Fruit fly (Drosophila melanogaster) whole organism, wandering third instar larva: Measurements from ENCODE around the gene CG7943.

ENCODE experiments used
- Abd-B ChIP-seq: fragments of >200 bp; optimal IDR thresholded peaks from 2 replicates; lab custom pipeline; 2017; ENCODE audit warnings: missing biosample characterization, missing genetic modification characterization
- CG32264 ChIP-seq: fragments of 200-800 bp; sonication (Bioruptor generic); optimal IDR thresholded peaks from 2 replicates; lab custom pipeline; 2016; ENCODE audit warnings: missing biosample characterization, missing genetic modification characterization
- CG9705 ChIP-seq: fragments of 200-800 bp; sonication (Bioruptor generic); optimal IDR thresholded peaks from 2 replicates; lab custom pipeline; 2018; ENCODE audit warnings: missing biosample characterization, mild to moderate bottlenecking, missing genetic modification characterization
- CrebA ChIP-seq: fragments of 200-800 bp; sonication (Bioruptor generic); optimal IDR thresholded peaks from 2 replicates; lab custom pipeline; 2016; ENCODE audit warnings: missing biosample characterization, mild to moderate bottlenecking, missing genetic modification characterization, borderline replicate concordance
- Dfd ChIP-seq: fragments of >200 bp; optimal IDR thresholded peaks from 2 replicates; lab custom pipeline; 2017; ENCODE audit warnings: missing biosample characterization, missing genetic modification characterization
- Dif ChIP-seq: fragments of 200-275, 200-300 bp; sonication (Bioruptor generic); optimal IDR thresholded peaks from 2 replicates; lab custom pipeline; 2018; ENCODE audit warnings: missing biosample characterization, missing genetic modification characterization; ENCODE audit not compliant: partially characterized antibody
- GATAd ChIP-seq: sonication (Bioruptor generic); optimal IDR thresholded peaks from 2 replicates; lab custom pipeline; 2016; ENCODE audit warnings: missing biosample characterization, missing genetic modification characterization
- HLH106 ChIP-seq: fragments of 200-800 bp; optimal IDR thresholded peaks from 3 replicates; lab custom pipeline; 2019; ENCODE audit warnings: missing biosample characterization, mild to moderate bottlenecking, missing genetic modification characterization, moderate library complexity
- Hnf4 ChIP-seq: fragments of 200-800 bp; sonication (Bioruptor generic); optimal IDR thresholded peaks from 2 replicates; lab custom pipeline; 2016; ENCODE audit warnings: missing biosample characterization, mild to moderate bottlenecking, missing genetic modification characterization
- Hr78 ChIP-seq: fragments of >200 bp; optimal IDR thresholded peaks from 2 replicates; lab custom pipeline; 2017; ENCODE audit warnings: missing biosample characterization, missing genetic modification characterization
- Hr83 ChIP-seq: fragments of 200-300 bp; sonication (Bioruptor generic); optimal IDR thresholded peaks from 2 replicates; lab custom pipeline; 2016; ENCODE audit warnings: missing biosample characterization, mild to moderate bottlenecking, missing genetic modification characterization, moderate library complexity; ENCODE audit not compliant: poor library complexity, severe bottlenecking
- Jra ChIP-seq: sonication (Bioruptor generic); optimal IDR thresholded peaks from 2 replicates; lab custom pipeline; 2016; ENCODE audit warnings: missing biosample characterization, missing genetic modification characterization
- Mio ChIP-seq: sonication (Bioruptor generic); optimal IDR thresholded peaks from 2 replicates; lab custom pipeline; 2016; ENCODE audit warnings: missing biosample characterization, missing genetic modification characterization
- Myc ChIP-seq: fragments of >200 bp; optimal IDR thresholded peaks from 2 replicates; lab custom pipeline; 2017
- N ChIP-seq: fragments of >200 bp; optimal IDR thresholded peaks from 2 replicates; lab custom pipeline; 2018; ENCODE audit warnings: missing biosample characterization, missing external identifiers, missing genetic modification characterization
- OdsH ChIP-seq: fragments of 200-800 bp; sonication (Bioruptor generic); optimal IDR thresholded peaks from 2 replicates; lab custom pipeline; 2016; ENCODE audit warnings: missing biosample characterization, mild to moderate bottlenecking, missing genetic modification characterization
- Rel ChIP-seq, 2 experiments: fragments of 200-800 bp; sonication (Bioruptor generic) in 1 of 2; optimal IDR thresholded peaks; 2 replicates in 1 of 2; 3 replicates in 1 of 2; lab custom pipeline; 2016 to 2019; ENCODE audit warnings: mild to moderate bottlenecking in 2 of 2, missing biosample characterization in 2 of 2, missing genetic modification characterization in 2 of 2, moderate library complexity in 1 of 2
- Sp1 ChIP-seq: fragments of 200-800 bp; sonication (Bioruptor generic); optimal IDR thresholded peaks from 3 replicates; lab custom pipeline; 2019; ENCODE audit warnings: missing biosample characterization, mild to moderate bottlenecking, missing genetic modification characterization, moderate library complexity
- Vsx2 ChIP-seq: fragments of 200-300, 225-300 bp; sonication (Bioruptor generic); optimal IDR thresholded peaks from 2 replicates; lab custom pipeline; 2018; ENCODE audit warnings: missing biosample characterization, missing genetic modification characterization; ENCODE audit not compliant: partially characterized antibody
- br ChIP-seq: fragments of 200-800 bp; sonication (Bioruptor generic); optimal IDR thresholded peaks from 2 replicates; lab custom pipeline; 2016; ENCODE audit warnings: missing biosample characterization, missing genetic modification characterization
- brk ChIP-seq: fragments of 200-800 bp; sonication (Bioruptor generic); optimal IDR thresholded peaks from 2 replicates; lab custom pipeline; 2016; ENCODE audit warnings: missing biosample characterization, mild to moderate bottlenecking, missing genetic modification characterization
- dl ChIP-seq, 2 experiments: fragments of 175-275, 200-275 bp in 1 of 2; fragments of 200-275 bp in 1 of 2; sonication (Bioruptor generic); optimal IDR thresholded peaks; lab custom pipeline; 2018; ENCODE audit warnings: mild to moderate bottlenecking in 2 of 2, missing biosample characterization in 2 of 2, missing genetic modification characterization in 2 of 2, moderate library complexity in 2 of 2; ENCODE audit not compliant: partially characterized antibody in 2 of 2, insufficient read depth in 1 of 2
- dmrt93B ChIP-seq: fragments of 200-800 bp; sonication (Bioruptor generic); optimal IDR thresholded peaks from 2 replicates; lab custom pipeline; 2018; ENCODE audit warnings: missing biosample characterization, mild to moderate bottlenecking, missing genetic modification characterization
- dsf ChIP-seq: sonication (Bioruptor generic); optimal IDR thresholded peaks from 2 replicates; lab custom pipeline; 2016; ENCODE audit warnings: missing biosample characterization, missing genetic modification characterization, borderline replicate concordance
- ey ChIP-seq: fragments of 200-800 bp; sonication (Bioruptor generic); optimal IDR thresholded peaks from 2 replicates; lab custom pipeline; 2016; ENCODE audit warnings: missing biosample characterization, missing genetic modification characterization
- foxo ChIP-seq, 2 experiments: fragments of 200-800 bp; sonication (Bioruptor generic); optimal IDR thresholded peaks; 2 replicates in 1 of 2; 3 replicates in 1 of 2; lab custom pipeline; 2016 to 2017; ENCODE audit warnings: missing biosample characterization in 2 of 2, missing genetic modification characterization in 2 of 2
- fru ChIP-seq: fragments of 200-800 bp; sonication (Bioruptor generic); optimal IDR thresholded peaks from 3 replicates; lab custom pipeline; 2016; ENCODE audit warnings: missing biosample characterization, mild to moderate bottlenecking, missing genetic modification characterization
- h ChIP-seq: fragments of 200-800 bp; sonication (Bioruptor generic); optimal IDR thresholded peaks from 3 replicates; lab custom pipeline; 2016; ENCODE audit warnings: missing biosample characterization, mild to moderate bottlenecking, missing genetic modification characterization
- jim ChIP-seq: fragments of 175-275, 200-325 bp; sonication (Bioruptor generic); optimal IDR thresholded peaks from 2 replicates; lab custom pipeline; 2016; ENCODE audit warnings: missing biosample characterization, mild to moderate bottlenecking, missing genetic modification characterization
- lola ChIP-seq: fragments of >200 bp; optimal IDR thresholded peaks from 2 replicates; lab custom pipeline; 2017; ENCODE audit warnings: missing biosample characterization, missing genetic modification characterization
- pan ChIP-seq: fragments of >200 bp; optimal IDR thresholded peaks from 2 replicates; lab custom pipeline; 2017
- psq ChIP-seq: fragments of 200-800 bp; sonication (Bioruptor generic); optimal IDR thresholded peaks from 3 replicates; lab custom pipeline; 2017; ENCODE audit warnings: missing biosample characterization, mild to moderate bottlenecking, missing genetic modification characterization, moderate library complexity
- rgr ChIP-seq: fragments of 200-800 bp; sonication (Bioruptor generic); optimal IDR thresholded peaks from 3 replicates; lab custom pipeline; 2016; ENCODE audit warnings: missing biosample characterization, mild to moderate bottlenecking, missing genetic modification characterization
- sage ChIP-seq: fragments of 200-800 bp; sonication (Bioruptor generic); optimal IDR thresholded peaks from 2 replicates; lab custom pipeline; 2016; ENCODE audit warnings: missing biosample characterization, mild to moderate bottlenecking, missing genetic modification characterization
- sv ChIP-seq: fragments of 200-800 bp; sonication (Bioruptor generic); optimal IDR thresholded peaks from 3 replicates; lab custom pipeline; 2016; ENCODE audit warnings: missing biosample characterization, missing genetic modification characterization
- tai ChIP-seq: sonication (Bioruptor generic); optimal IDR thresholded peaks from 2 replicates; lab custom pipeline; 2016; ENCODE audit warnings: missing biosample characterization, missing genetic modification characterization
- usp ChIP-seq: fragments of >200 bp; optimal IDR thresholded peaks from 2 replicates; lab custom pipeline; 2017; ENCODE audit warnings: missing biosample characterization, missing genetic modification characterization
- woc ChIP-seq: sonication (Bioruptor generic); optimal IDR thresholded peaks from 2 replicates; lab custom pipeline; 2016; ENCODE audit warnings: missing biosample characterization, mild to moderate bottlenecking, missing genetic modification characterization

CG7943 gene

DNA sequence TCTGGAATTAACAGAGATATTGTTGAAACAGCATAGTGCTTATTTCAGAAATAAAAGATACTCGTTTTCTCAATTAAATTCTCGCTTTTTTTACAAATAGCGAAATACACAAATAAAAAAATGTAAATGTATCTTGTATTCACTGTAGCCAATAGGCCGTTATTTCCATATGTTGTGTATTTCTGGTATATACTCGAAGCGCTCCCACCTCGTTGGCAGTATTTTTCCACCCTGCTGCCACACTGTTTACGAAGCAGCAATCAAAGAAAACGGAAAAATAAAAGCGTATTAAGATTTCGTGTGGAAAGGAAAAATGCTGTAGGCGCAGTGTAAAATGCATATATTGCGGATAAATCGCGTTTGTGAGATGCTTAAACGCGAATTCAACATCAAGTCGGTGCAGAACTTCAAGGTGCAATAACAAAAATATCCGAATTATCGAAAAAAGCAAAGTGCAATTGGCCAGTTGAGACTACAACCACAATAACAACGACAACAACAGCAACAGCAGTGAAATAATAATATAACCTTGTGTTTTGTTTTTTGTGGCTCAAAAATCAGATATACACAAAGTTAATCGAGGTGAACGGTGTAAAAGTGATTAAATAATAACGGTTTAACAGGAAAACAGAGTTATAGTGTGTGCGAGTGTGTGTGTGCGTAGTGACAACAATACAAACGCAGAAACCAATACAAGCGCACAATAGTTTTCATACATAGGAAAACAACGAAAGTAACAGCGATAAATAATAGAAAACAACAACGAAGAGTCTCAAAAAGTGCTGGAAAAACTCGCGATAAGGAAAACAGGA, 12.0 kb downstream of the CG7943 start, which contains the start of gene sima:
TSS of gene sima (plus strand) at position 255 of the 812 bp plus-strand sequence.
- TF ChIP-seq rgr (GFP tag; lab: Kevin White, UChicago) (peak; percentile 34), Mio (GFP tag; lab: Kevin White, UChicago) (no peak), OdsH (GFP tag; lab: Kevin White, UChicago) (no peak), ey (GFP tag; lab: Kevin White, UChicago) (no peak), dl (GFP tag; optimal IDR thresholded peaks at IDR 0.05; lab: Kevin White, UChicago; ENCODE audit: insufficient read depth in 1 of 2, partially characterized antibody in 2 of 2) (no peak), jim (GFP tag; lab: Kevin White, UChicago) (no peak), Hr78 (GFP tag; lab: Kevin White, UChicago) (no peak), dmrt93B (GFP tag; lab: Kevin White, UChicago) (no peak), lola (GFP tag; lab: Kevin White, UChicago) (no peak), Myc (lab: Kevin White, UChicago) (no peak), foxo (GFP tag; optimal IDR thresholded peaks at IDR 0.05; lab: Kevin White, UChicago) (peak in 1 of 2 experiments; percentile 28), h (GFP tag; lab: Kevin White, UChicago) (peak; percentile 38), dsf (GFP tag; lab: Kevin White, UChicago) (no peak), Hnf4 (peak; percentile 21), sage (no peak), psq (GFP tag; lab: Kevin White, UChicago) (peak; percentile 96), Vsx2 (GFP tag; lab: Kevin White, UChicago) (no peak), Jra (GFP tag; lab: Kevin White, UChicago) (no peak), br (no peak), CrebA (no peak), Dfd (GFP tag; lab: Kevin White, UChicago) (no peak), CG9705 (GFP tag; lab: Kevin White, UChicago) (no peak), sv (GFP tag; lab: Kevin White, UChicago) (no peak), woc (GFP tag; lab: Kevin White, UChicago) (peak; percentile 72), tai (GFP tag; lab: Kevin White, UChicago) (no peak), Dif (no peak), N (no peak), GATAd (GFP tag; lab: Kevin White, UChicago) (no peak), Rel (GFP tag; optimal IDR thresholded peaks at IDR 0.05; lab: Kevin White, UChicago) (no peak), Rel (tag; optimal IDR thresholded peaks at IDR 0.05; lab: Kevin White, UChicago) (peak; percentile 27), Sp1 (GFP tag; lab: Kevin White, UChicago) (peak; percentile 5), CG32264 (GFP tag; lab: Kevin White, UChicago) (no peak), HLH106 (tag; lab: Kevin White, UChicago) (peak; percentile 22), fru (GFP tag; lab: Kevin White, UChicago) (no peak), Abd-B (GFP tag; lab: Kevin White, UChicago) (no peak), pan (lab: Kevin White, UChicago) (no peak), usp (GFP tag; lab: Kevin White, UChicago) (no peak), brk (no peak), Hr83 (GFP tag; lab: Kevin White, UChicago) (peak; percentile 9)
- TF ChIP-seq, all 38 proteins: peak for 10

DNA sequence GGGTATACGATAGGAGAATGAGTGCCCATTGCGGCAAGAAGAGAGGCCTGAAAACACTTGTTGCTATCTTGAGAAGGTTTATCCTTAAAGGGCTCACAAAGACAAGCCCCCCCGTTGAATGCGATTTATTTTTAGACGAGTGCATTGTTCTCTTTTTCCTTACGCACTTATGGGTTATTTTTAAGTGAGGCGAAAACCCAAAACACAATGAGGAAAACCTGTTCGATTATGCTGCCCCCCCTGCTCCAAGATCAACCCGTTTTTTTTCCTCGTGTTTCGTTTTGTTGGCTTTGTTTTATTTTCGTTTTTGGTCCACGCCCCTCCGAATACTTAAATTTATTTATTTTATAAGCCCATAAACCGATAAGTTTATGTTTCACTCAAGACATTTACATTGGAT, 13.7 kb downstream of the CG7943 start:
- no peak for TF ChIP-seq psq (GFP tag; lab: Kevin White, UChicago)
- TF ChIP-seq Rel (GFP tag; optimal IDR thresholded peaks at IDR 0.05; lab: Kevin White, UChicago), result no peak
- TF ChIP-seq Rel (tag; optimal IDR thresholded peaks at IDR 0.05; lab: Kevin White, UChicago), result no peak
- no peak for TF ChIP-seq fru (GFP tag; lab: Kevin White, UChicago)
- TF ChIP-seq sage, result no peak
- TF ChIP-seq, all 38 proteins: peak for 0
